Worm (Caenorhabditis elegans) whole organism, early embryonic: ENCODE results near the gene nuo-5.

Experiments
- F13C5.2 ChIP-seq: sonication (generic microtip); optimal IDR thresholded peaks from 2 replicates; lab custom pipeline; 2017; ENCODE audit warnings: mild to moderate bottlenecking, missing genetic modification characterization, inconsistent platforms, missing compliant biosample characterization
- ama-1 ChIP-seq: fragments of 150-350 bp; optimal IDR thresholded peaks from 2 replicates; lab custom pipeline; 2014
- flt-1 ChIP-seq: fragments of 200-800 bp; sonication (Bioruptor generic); IDR thresholded peaks from 2 replicates; pipeline ENCODE4 v1.3.6; 2022; ENCODE audit warnings: missing genetic modification characterization, missing compliant biosample characterization
- hnd-1 ChIP-seq: sonication (generic microtip); optimal IDR thresholded peaks from 2 replicates; lab custom pipeline; 2016; ENCODE audit warnings: missing genetic modification characterization, missing compliant biosample characterization
- sea-1 ChIP-seq: fragments of 200-800 bp; sonication (Bioruptor generic); conservative IDR thresholded peaks from 2 replicates; pipeline ENCODE4 v1.3.6; 2022; ENCODE audit warnings: missing genetic modification characterization, missing compliant biosample characterization

ce11 chrV:2652557-2653133 lies 46.1 kb upstream of the nuo-5 start, which contains the start of the genes W02H5.8 and angl-1:
- TF ChIP-seq ama-1 (lab: Kevin White, UChicago) (no peak), hnd-1 (tag; lab: Kevin White, UChicago) (no peak), flt-1 (GFP tag; lab: Robert Waterston, UW) (no peak), sea-1 (GFP tag; lab: Robert Waterston, UW) (no peak), F13C5.2 (tag; lab: Kevin White, UChicago) (no peak)
